Worm (Caenorhabditis elegans): Measurements from ENCODE around the gene npr-18.

Gene npr-18

DNA sequence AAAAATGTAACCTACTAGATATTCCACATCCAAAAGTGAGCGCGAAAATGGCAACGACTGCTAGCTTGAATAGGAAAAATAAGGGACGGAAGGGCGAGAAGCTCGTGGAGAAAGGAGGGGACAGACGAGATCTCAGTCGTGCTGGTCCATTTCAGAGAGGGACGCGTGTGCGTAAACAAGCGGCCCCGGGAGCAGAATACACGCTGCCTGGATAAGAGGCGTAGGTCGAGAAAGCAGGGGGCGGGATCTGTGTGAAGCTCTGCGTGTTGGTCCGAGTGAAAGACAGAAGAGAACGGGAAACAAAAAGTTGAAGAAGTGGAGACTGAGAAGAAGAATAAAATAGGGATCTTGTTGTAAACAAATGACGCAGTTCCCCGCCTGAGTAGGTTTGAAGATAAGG is 22.0 kb upstream of the npr-18 start, which contains the start of gene T14B1.1:
Gene T14B1.1, minus strand, starts transcription at position 170 of the 400 bp plus-strand sequence.
- no peak for TF ChIP-seq T22C8.4 (GFP tag; IDR thresholded peaks at IDR 0.05)
- TF ChIP-seq tab-1 (GFP tag; IDR thresholded peaks at IDR 0.05), result 0 out of 2 replicates have a peak, but pooled peaks have one; percentile 11
- 0 out of 2 replicates have a peak, but pooled peaks have one; percentile 8 for TF ChIP-seq flt-1 (GFP tag; IDR thresholded peaks at IDR 0.05)

DNA sequence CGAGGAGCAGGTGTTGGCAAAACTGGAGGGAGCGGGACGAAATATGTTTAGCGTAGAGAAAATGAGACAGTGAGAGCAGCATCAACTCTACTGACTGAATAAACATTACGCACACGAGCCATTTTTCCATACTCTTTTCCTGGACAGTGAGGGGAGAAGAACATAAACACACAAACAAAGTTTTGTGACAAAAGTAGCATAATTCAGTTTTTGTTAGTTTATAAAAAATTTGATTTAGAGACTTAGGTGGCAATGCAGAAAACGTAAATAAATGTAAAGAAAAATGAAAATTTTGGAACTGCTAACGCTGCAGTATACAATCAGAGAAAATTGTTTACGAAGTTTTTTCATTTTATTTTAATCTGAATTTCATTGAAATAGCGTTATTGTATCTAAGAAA is 17.3 kb upstream of the npr-18 start:
- no peak for TF ChIP-seq cog-1 (tag; optimal IDR thresholded peaks at IDR 0.05)
- TF ChIP-seq med-1 (GFP tag; optimal IDR thresholded peaks at IDR 0.05; ENCODE audit: insufficient read depth), result no peak
- TF ChIP-seq ztf-23 (GFP tag; IDR thresholded peaks at IDR 0.05), result no peak

DNA sequence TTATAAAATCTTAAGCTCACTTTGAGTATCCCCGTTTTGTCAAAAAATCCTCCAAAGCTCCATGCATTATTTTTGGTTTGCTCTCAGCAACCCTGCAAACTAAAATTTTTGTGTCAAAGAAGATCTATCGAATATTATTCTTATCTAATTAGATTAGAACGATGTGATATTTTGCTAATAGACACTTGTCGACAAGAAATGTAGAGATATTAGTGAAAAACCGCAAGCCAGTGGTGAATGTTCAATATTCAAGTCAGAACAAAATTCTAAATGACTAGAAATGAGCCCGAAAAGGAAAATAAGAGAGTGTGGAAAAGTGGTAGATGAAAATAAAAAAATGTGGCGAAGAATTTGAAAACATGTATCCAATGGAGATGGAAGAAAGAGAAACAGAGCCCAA is 15.7 kb upstream of the npr-18 start, which contains the start of gene C43C3.4:
Gene C43C3.4, minus strand, starts transcription at position 101 of the 400 bp plus-strand sequence.
- TF ChIP-seq klf-2 (GFP tag; conservative IDR thresholded peaks at IDR 0.05) (no peak), T22C8.4 (GFP tag; IDR thresholded peaks at IDR 0.05) (no peak), cog-1 (tag; optimal IDR thresholded peaks at IDR 0.05) (no peak), med-1 (GFP tag; optimal IDR thresholded peaks at IDR 0.05; ENCODE audit: insufficient read depth) (no peak)

DNA sequence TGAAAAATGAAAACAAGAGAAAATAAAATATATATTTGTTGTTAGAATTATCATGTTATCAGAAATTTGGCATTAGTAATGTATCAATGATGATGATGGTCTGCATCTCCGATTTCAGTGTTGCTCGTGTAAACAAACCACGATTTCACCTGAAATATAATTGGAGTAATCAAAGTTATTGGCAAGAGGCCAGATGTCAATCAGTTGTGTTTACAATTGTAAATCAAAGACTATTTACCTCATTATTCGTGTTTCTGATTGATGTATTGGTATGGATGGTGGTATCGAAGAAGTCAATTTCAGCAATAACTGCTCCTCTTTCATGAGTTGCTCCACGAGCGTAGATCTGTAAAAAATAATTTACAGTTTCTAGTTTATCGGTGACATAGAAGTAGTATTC is 14.5 kb upstream of the npr-18 start:
- TF ChIP-seq klf-2 (GFP tag; conservative IDR thresholded peaks at IDR 0.05) (no peak), ztf-29 (GFP tag; IDR thresholded peaks at IDR 0.05) (no peak), ztf-23 (GFP tag; IDR thresholded peaks at IDR 0.05) (no peak), T22C8.4 (GFP tag; IDR thresholded peaks at IDR 0.05) (no peak), cog-1 (tag; optimal IDR thresholded peaks at IDR 0.05) (no peak), tab-1 (GFP tag; IDR thresholded peaks at IDR 0.05) (no peak), med-1 (GFP tag; optimal IDR thresholded peaks at IDR 0.05; ENCODE audit: insufficient read depth) (no peak), flt-1 (GFP tag; IDR thresholded peaks at IDR 0.05) (no peak), ref-1 (GFP tag; conservative IDR thresholded peaks at IDR 0.05) (no peak)

DNA sequence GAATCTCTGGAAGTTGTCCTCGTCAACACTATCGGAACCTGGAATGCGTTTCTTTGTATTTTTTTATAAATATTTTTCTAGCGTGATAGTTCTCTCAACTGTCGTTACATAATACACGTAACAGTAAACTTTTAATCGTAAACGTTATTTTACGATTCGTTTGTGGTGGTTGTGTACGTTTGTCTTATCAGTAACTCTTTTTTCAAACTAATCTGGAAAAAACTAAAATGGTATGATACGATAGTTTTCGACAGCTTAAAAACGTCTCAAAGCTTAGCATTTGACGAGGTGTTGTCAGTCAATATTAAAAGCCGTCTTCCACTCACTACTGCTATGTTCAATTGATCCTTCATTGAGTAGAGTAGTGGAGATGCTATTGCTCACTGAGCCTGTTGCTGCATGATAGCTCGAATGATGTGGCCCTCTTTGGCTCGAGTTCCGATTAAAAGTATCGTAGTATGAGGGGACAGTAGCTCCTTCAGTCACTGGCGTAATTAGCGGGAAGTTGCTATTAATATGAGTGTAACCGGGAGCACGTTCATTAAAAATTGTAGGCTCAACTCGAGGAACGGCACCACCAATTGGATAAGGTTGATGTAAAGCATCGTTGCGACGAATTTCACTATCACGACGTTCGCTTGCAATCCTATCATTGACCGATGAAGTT is 13.6 kb upstream of the npr-18 start:
- TF ChIP-seq ref-1 (GFP tag; conservative IDR thresholded peaks at IDR 0.05) (no peak), klf-2 (GFP tag; conservative IDR thresholded peaks at IDR 0.05) (no peak), med-1 (GFP tag; optimal IDR thresholded peaks at IDR 0.05; ENCODE audit: insufficient read depth) (no peak), T22C8.4 (GFP tag; IDR thresholded peaks at IDR 0.05) (no peak), flt-1 (GFP tag; IDR thresholded peaks at IDR 0.05) (no peak), ztf-23 (GFP tag; IDR thresholded peaks at IDR 0.05) (no peak), tab-1 (GFP tag; IDR thresholded peaks at IDR 0.05) (no peak), ztf-29 (GFP tag; IDR thresholded peaks at IDR 0.05) (no peak), cog-1 (tag; optimal IDR thresholded peaks at IDR 0.05) (no peak)

DNA sequence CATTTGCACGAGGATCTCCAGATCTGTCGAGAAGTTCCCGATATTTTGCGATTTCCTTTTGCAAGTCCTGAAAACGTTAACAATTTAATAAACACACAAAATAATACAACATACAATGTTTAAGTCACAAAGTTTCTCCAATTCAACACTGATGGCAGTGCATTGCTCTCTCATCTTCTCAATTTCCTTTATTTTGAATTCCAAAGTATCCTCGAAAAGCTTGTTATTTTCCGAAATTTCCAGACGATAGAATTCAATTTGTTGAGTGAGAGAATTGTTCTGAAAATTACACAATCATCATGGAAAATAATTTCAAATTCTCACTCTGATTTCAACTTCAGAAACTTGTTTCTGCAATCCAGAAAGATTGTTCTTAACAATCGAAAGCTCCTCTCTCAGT is 12.6 kb upstream of the npr-18 start:
- no peak for TF ChIP-seq med-1 (GFP tag; optimal IDR thresholded peaks at IDR 0.05; ENCODE audit: insufficient read depth)
- no peak for TF ChIP-seq ztf-29 (GFP tag; IDR thresholded peaks at IDR 0.05)
- no peak for TF ChIP-seq klf-2 (GFP tag; conservative IDR thresholded peaks at IDR 0.05)
- TF ChIP-seq ref-1 (GFP tag; conservative IDR thresholded peaks at IDR 0.05), result no peak
- no peak for TF ChIP-seq cog-1 (tag; optimal IDR thresholded peaks at IDR 0.05)
- TF ChIP-seq ztf-23 (GFP tag; IDR thresholded peaks at IDR 0.05), result no peak
- TF ChIP-seq flt-1 (GFP tag; IDR thresholded peaks at IDR 0.05), result no peak
- no peak for TF ChIP-seq T22C8.4 (GFP tag; IDR thresholded peaks at IDR 0.05)
- TF ChIP-seq tab-1 (GFP tag; IDR thresholded peaks at IDR 0.05), result no peak

DNA sequence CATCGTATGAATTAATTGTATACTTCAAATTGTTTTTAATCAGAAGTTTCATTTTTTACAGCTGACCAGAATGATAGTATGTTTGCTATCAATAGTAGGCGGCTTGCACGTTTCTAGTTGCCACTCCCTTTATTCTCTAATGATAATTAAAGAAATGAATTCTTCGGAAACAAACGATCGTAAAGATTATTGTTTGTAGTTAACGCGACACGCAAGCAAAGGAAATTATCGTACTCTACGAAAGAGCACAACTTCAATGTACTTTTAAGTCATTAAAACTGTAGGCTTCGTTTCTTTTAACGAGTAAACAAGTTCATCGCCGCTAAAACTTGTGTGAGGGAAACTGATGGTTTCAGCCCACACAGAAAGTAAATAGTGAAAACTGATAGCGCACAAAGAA is 11.1 kb upstream of the npr-18 start:
- TF ChIP-seq ref-1 (GFP tag; conservative IDR thresholded peaks at IDR 0.05), result no peak

DNA sequence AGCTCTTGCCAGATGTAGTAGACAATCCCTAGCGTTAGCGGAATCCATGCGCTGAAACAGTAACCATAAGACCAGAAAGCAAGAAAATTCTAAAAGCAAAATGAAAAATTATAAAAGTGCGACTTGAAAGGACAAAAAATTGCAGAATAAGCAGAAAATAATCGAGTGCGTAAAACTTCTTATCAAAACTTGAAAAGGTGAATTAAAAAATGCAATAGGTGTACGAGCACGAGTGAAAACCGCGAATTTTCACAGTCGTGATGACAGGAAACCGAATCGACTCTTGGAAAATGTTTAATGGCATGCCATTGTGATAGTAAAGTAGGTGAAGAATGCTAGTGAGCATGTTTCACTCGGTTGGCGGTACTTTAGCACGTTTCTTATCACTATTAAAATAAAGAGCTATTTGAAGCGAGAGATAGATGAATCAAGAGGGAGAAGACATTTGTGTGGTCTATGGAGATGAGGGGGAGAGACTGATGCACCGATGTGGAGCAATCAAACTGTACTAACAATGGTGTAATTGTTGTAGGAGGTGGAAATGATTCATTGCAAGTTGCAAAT is 10.3 kb upstream of the npr-18 start, which contains the start of gene ifp-1:
Gene ifp-1, minus strand, starts transcription at position 51 of the 564 bp plus-strand sequence.
- TF ChIP-seq cog-1 (tag; optimal IDR thresholded peaks at IDR 0.05), result no peak
- TF ChIP-seq flt-1 (GFP tag; IDR thresholded peaks at IDR 0.05), result no peak
- no peak for TF ChIP-seq klf-2 (GFP tag; conservative IDR thresholded peaks at IDR 0.05)
- no peak for TF ChIP-seq ref-1 (GFP tag; conservative IDR thresholded peaks at IDR 0.05)
- no peak for TF ChIP-seq med-1 (GFP tag; optimal IDR thresholded peaks at IDR 0.05; ENCODE audit: insufficient read depth)
- no peak for TF ChIP-seq ztf-23 (GFP tag; IDR thresholded peaks at IDR 0.05)

DNA sequence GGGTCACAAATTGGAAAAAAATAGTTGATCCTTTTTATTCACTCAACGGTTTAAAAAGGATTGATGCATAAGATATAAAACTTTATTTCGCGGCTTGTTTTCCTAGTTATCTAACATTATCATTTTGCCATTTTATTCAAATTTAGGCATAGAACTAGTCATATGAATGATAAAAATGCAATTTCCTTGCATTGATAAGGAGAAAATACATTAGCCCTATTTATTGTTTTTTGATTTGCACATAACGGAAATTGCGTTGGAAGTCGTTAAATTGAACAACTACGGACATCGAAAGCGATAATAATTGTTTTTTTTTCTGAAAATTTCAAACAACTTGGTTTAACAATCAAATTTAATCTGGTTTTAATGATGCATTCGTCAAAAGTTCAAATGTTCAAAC is 3.3 kb upstream of the npr-18 start:
- TF ChIP-seq ztf-29 (GFP tag; IDR thresholded peaks at IDR 0.05) (no peak), T22C8.4 (GFP tag; IDR thresholded peaks at IDR 0.05) (no peak), flt-1 (GFP tag; IDR thresholded peaks at IDR 0.05) (no peak), tab-1 (GFP tag; IDR thresholded peaks at IDR 0.05) (no peak), ref-1 (GFP tag; conservative IDR thresholded peaks at IDR 0.05) (no peak), cog-1 (tag; optimal IDR thresholded peaks at IDR 0.05) (no peak), klf-2 (GFP tag; conservative IDR thresholded peaks at IDR 0.05) (no peak), med-1 (GFP tag; optimal IDR thresholded peaks at IDR 0.05; ENCODE audit: insufficient read depth) (no peak), ztf-23 (GFP tag; IDR thresholded peaks at IDR 0.05) (no peak)

DNA sequence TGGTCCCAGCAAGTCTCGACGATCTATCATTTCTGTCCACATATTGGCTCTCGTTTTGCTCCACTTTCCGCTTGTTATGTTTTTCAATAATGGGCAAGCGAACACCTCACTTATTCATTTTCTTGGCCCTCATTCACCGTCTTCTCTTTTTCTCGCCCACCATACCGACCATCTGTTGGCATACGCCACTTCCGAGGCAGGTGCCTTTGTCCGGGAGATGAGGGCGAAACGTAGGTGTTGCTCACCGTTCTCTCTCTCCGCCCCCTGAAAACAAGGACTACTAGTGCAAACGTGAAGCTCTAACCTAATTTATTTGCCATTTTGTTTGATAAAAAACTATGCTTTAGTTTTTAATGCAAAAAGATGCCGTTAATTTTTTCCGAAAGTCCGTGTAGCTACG is 7.1 kb downstream of the npr-18 start:
- TF ChIP-seq cog-1 (tag; optimal IDR thresholded peaks at IDR 0.05), result no peak
- no peak for TF ChIP-seq klf-2 (GFP tag; conservative IDR thresholded peaks at IDR 0.05)
- no peak for TF ChIP-seq med-1 (GFP tag; optimal IDR thresholded peaks at IDR 0.05; ENCODE audit: insufficient read depth)
- TF ChIP-seq ref-1 (GFP tag; conservative IDR thresholded peaks at IDR 0.05), result no peak
- TF ChIP-seq ztf-29 (GFP tag; IDR thresholded peaks at IDR 0.05), result no peak
